Fruit fly (Drosophila melanogaster) whole organism: ENCODE measurements around the gene spn-F.

ENCODE experiments used
- CG8478 ChIP-seq: fragments of >200 bp; optimal IDR thresholded peaks from 2 replicates; lab custom pipeline; 2018; ENCODE audit warnings: inconsistent platforms
- Dll ChIP-seq: fragments of >200 bp; optimal IDR thresholded peaks from 2 replicates; lab custom pipeline; 2017
- pan ChIP-seq: fragments of >200 bp; optimal IDR thresholded peaks from 2 replicates; lab custom pipeline; 2017
- psq ChIP-seq: fragments of >200 bp; optimal IDR thresholded peaks from 2 replicates; lab custom pipeline; 2017
- usp ChIP-seq: fragments of >200 bp; optimal IDR thresholded peaks from 2 replicates; lab custom pipeline; 2017; ENCODE audit warnings: missing biosample characterization, missing genetic modification characterization, mixed read lengths

dm6 chr3R:31251130-31251770, 3.7 kb upstream of the spn-F start:
- no peak for TF ChIP-seq Dll
- TF ChIP-seq psq (lab: Kevin White, UChicago) = no peak
- TF ChIP-seq CG8478 (lab: Kevin White, UChicago) = no peak
- TF ChIP-seq usp (GFP tag; lab: Kevin White, UChicago) = no peak
- TF ChIP-seq pan (lab: Kevin White, UChicago) = no peak
